Worm (Caenorhabditis elegans) whole organism, early embryonic: ENCODE results near the gene F59A1.16.

ENCODE experiments used
- B0310.2 ChIP-seq: sonication (generic microtip); optimal IDR thresholded peaks from 2 replicates; lab custom pipeline; 2016; ENCODE audit warnings: mild to moderate bottlenecking, missing genetic modification characterization, missing compliant biosample characterization
- F13C5.2 ChIP-seq: sonication (generic microtip); optimal IDR thresholded peaks from 2 replicates; lab custom pipeline; 2017; ENCODE audit warnings: mild to moderate bottlenecking, missing genetic modification characterization, inconsistent platforms, missing compliant biosample characterization
- aly-1 ChIP-seq: sonication (generic microtip); optimal IDR thresholded peaks from 2 replicates; lab custom pipeline; 2016; ENCODE audit warnings: missing genetic modification characterization, missing compliant biosample characterization
- ama-1 ChIP-seq: fragments of 150-350 bp; optimal IDR thresholded peaks from 2 replicates; lab custom pipeline; 2014
- ceh-13 ChIP-seq: fragments of 200-800 bp; sonication (Bioruptor generic); optimal IDR thresholded peaks from 2 replicates; lab custom pipeline; 2018; ENCODE audit warnings: mild to moderate bottlenecking, missing genetic modification characterization, missing compliant biosample characterization
- ceh-36 ChIP-seq: sonication (generic microtip); optimal IDR thresholded peaks from 2 replicates; lab custom pipeline; 2016; ENCODE audit warnings: missing genetic modification characterization, inconsistent platforms, missing compliant biosample characterization
- ets-7 ChIP-seq: sonication (generic microtip); optimal IDR thresholded peaks from 2 replicates; lab custom pipeline; 2016; ENCODE audit warnings: missing genotype, missing genetic modification characterization, missing compliant biosample characterization
- flt-1 ChIP-seq: fragments of 200-800 bp; sonication (Bioruptor generic); IDR thresholded peaks from 2 replicates; pipeline ENCODE4 v1.3.6; 2022; ENCODE audit warnings: missing genetic modification characterization, missing compliant biosample characterization
- hmbx-1 ChIP-seq: sonication (generic microtip); optimal IDR thresholded peaks from 2 replicates; lab custom pipeline; 2016; ENCODE audit warnings: mild to moderate bottlenecking, missing genetic modification characterization, missing compliant biosample characterization
- hmg-4 ChIP-seq: fragments of 200-800 bp; sonication (Bioruptor generic); optimal IDR thresholded peaks from 2 replicates; lab custom pipeline; 2018; ENCODE audit warnings: mild to moderate bottlenecking, missing genetic modification characterization, missing compliant biosample characterization
- hnd-1 ChIP-seq: sonication (generic microtip); optimal IDR thresholded peaks from 2 replicates; lab custom pipeline; 2016; ENCODE audit warnings: missing genetic modification characterization, missing compliant biosample characterization
- pes-1 ChIP-seq: fragments of 200-800 bp; sonication (Bioruptor generic); IDR thresholded peaks from 2 replicates; pipeline ENCODE4 v1.3.6; 2022; ENCODE audit warnings: missing genetic modification reagents, missing genetic modification characterization, missing compliant biosample characterization
- scrt-1 ChIP-seq: fragments of 200-800 bp; sonication (Bioruptor generic); IDR thresholded peaks from 2 replicates; pipeline ENCODE4 v1.3.6; 2022; ENCODE audit warnings: missing genetic modification characterization, missing compliant biosample characterization
- sea-1 ChIP-seq: fragments of 200-800 bp; sonication (Bioruptor generic); conservative IDR thresholded peaks from 2 replicates; pipeline ENCODE4 v1.3.6; 2022; ENCODE audit warnings: missing genetic modification characterization, missing compliant biosample characterization
- tbx-11 ChIP-seq: fragments of 200-800 bp; sonication (Bioruptor generic); IDR thresholded peaks from 2 replicates; pipeline ENCODE4 v1.3.6; 2022; ENCODE audit warnings: missing genetic modification characterization, missing compliant biosample characterization
- tbx-37 ChIP-seq: fragments of 200-800 bp; sonication (Bioruptor generic); conservative IDR thresholded peaks from 2 replicates; pipeline ENCODE4 v1.3.6; 2022; ENCODE audit warnings: missing genetic modification reagents, missing genetic modification characterization, missing compliant biosample characterization
- tra-4 ChIP-seq: sonication (generic microtip); optimal IDR thresholded peaks from 2 replicates; lab custom pipeline; 2017; ENCODE audit warnings: missing genetic modification characterization, missing compliant biosample characterization

The F59A1.16 gene

DNA sequence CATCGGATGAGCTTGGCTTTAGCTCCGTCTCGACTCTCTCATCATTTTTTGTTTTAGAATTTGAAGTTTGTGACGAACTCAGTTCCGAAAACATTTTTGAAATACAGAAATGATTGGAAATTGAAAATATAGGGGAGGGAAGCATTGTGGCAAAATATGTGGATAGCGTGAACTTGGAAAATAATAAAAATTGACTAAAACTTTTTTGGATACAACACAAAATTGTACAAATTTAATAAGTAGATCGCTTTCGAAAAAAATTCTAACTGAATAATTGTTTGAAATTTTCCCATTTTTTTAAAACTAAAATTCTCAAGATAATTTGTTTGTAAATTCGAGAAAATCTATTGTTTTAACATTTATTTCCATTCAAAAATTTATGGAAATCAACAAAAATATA, 994 bp downstream of the F59A1.16 start, which contains the start of gene F59A1.15:
Gene F59A1.15, minus strand, starts transcription at position 101 of the 400 bp plus-strand sequence.
- TF ChIP-seq tra-4 (tag; lab: Kevin White, UChicago) (no peak), pes-1 (GFP tag; lab: Robert Waterston, UW) (no peak), B0310.2 (tag; lab: Kevin White, UChicago) (no peak), hmbx-1 (no peak), ets-7 (tag; lab: Kevin White, UChicago) (no peak), tbx-37 (no peak), hmg-4 (no peak), hnd-1 (tag; lab: Kevin White, UChicago) (no peak), sea-1 (no peak), ceh-36 (tag; lab: Kevin White, UChicago) (no peak), ama-1 (lab: Kevin White, UChicago) (no peak), aly-1 (no peak), ceh-13 (no peak), flt-1 (GFP tag; lab: Robert Waterston, UW) (no peak), F13C5.2 (tag; lab: Kevin White, UChicago) (no peak), scrt-1 (GFP tag; lab: Robert Waterston, UW) (no peak)

DNA sequence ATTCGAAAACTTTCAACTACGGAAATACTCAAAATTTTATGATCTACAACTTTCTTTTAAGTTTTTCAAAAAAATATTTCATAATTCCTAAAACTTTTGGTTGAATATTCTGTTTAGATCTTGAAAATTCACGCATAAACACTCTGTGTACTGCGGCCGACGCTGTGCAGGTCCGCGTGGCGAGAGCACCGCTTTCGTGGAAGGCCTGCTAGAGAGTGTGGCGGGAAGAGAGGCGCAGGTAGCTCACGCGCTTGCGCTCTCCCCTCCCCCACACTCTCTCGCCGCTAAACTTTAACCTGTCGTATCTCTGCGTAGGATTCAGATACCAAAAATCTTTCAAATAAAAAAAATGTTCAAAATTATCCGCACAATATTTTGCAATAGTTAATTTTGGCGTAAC, 1.5 kb downstream of the F59A1.16 start:
- TF ChIP-seq ama-1 (lab: Kevin White, UChicago) (no peak), scrt-1 (GFP tag; lab: Robert Waterston, UW) (no peak), sea-1 (no peak), B0310.2 (tag; lab: Kevin White, UChicago) (no peak), ceh-13 (no peak), pes-1 (GFP tag; lab: Robert Waterston, UW) (no peak), ets-7 (tag; lab: Kevin White, UChicago) (no peak), hnd-1 (tag; lab: Kevin White, UChicago) (no peak)

DNA sequence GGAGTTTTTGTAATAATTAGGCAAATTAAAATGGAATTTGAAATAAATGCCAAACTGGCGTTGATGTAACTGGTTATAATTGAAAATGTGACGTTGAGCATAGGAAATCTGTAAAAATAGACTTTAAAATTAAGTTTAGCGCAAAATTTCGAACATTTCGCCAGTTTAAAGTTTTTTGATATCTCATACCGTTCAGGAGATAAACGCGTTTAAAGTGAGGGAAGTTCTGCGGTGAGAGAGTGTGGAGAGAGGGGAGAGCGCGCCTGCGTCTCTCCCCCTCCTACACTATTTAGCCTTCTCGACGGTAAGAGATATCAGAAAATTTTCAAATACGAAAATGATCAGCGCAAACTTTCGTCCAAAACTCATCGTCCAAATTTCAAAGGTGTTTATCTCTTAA, 8.2 kb downstream of the F59A1.16 start, which contains the start of gene str-92:
Gene str-92, minus strand, starts transcription at position 101 of the 400 bp plus-strand sequence.
- no peak for TF ChIP-seq tbx-37
- TF ChIP-seq ets-7 (tag; lab: Kevin White, UChicago): no peak
- TF ChIP-seq tbx-11 (GFP tag; lab: Robert Waterston, UW): no peak
- no peak for TF ChIP-seq hnd-1 (tag; lab: Kevin White, UChicago)
- no peak for TF ChIP-seq F13C5.2 (tag; lab: Kevin White, UChicago)

DNA sequence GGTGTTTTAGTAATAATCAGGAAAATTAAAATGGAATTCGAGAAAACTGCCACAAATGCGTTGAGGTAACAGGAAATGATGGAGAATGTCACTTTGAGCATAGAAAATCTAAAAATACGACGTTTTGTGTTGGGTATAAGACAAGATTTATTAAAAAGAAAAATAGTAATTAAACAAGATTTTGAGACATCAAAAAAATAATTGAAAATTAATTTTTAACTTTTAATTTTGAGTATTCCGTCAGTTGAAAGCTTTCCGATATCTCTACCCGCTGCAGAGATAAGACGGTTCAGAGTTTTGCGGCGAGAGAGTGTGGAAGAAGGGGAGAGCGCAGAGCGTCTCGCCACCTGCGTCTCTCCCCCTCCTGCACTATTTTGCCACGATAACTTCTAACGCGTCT, 11.4 kb downstream of the F59A1.16 start, which contains the start of gene str-93:
Gene str-93, minus strand, starts transcription at position 101 of the 400 bp plus-strand sequence.
- TF ChIP-seq ceh-13: no peak
- no peak for TF ChIP-seq hnd-1 (tag; lab: Kevin White, UChicago)
- no peak for TF ChIP-seq sea-1
- no peak for TF ChIP-seq hmbx-1
- TF ChIP-seq tbx-37: no peak
- no peak for TF ChIP-seq aly-1
- no peak for TF ChIP-seq tra-4 (tag; lab: Kevin White, UChicago)
- TF ChIP-seq ets-7 (tag; lab: Kevin White, UChicago): no peak
- TF ChIP-seq pes-1 (GFP tag; lab: Robert Waterston, UW): no peak
- TF ChIP-seq B0310.2 (tag; lab: Kevin White, UChicago): no peak
- TF ChIP-seq ceh-36 (tag; lab: Kevin White, UChicago): no peak
- TF ChIP-seq hmg-4: no peak
- no peak for TF ChIP-seq flt-1 (GFP tag; lab: Robert Waterston, UW)
- no peak for TF ChIP-seq scrt-1 (GFP tag; lab: Robert Waterston, UW)
- no peak for TF ChIP-seq ama-1 (lab: Kevin White, UChicago)
- TF ChIP-seq F13C5.2 (tag; lab: Kevin White, UChicago): no peak
- TF ChIP-seq tbx-11 (GFP tag; lab: Robert Waterston, UW): no peak

DNA sequence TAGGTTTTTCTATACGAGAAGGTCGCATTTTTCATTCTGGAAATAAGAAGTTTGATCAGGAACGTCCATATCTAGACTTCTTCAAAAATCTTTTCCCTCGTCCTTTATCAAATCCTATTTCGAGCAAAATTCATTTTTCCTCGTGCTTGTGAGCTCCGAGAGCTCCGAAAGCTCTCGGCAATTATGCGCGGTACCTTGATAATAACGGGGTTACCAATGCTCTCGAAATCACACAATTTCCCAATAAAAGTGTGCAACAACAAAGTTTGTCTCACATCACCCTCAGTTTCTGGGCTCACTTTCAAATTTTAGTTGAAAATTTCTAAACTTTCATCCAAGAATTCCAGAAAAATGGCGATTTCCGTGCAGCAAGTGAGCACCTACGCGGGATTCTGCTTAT, 16.2 kb downstream of the F59A1.16 start, which contains the start of gene str-89:
Gene str-89, plus strand, starts transcription at position 301 of the 400 bp plus-strand sequence.
- TF ChIP-seq aly-1 (no peak), ama-1 (lab: Kevin White, UChicago) (no peak), F13C5.2 (tag; lab: Kevin White, UChicago) (no peak), tbx-11 (GFP tag; lab: Robert Waterston, UW) (no peak), flt-1 (GFP tag; lab: Robert Waterston, UW) (no peak), scrt-1 (GFP tag; lab: Robert Waterston, UW) (no peak), hmg-4 (no peak), ets-7 (tag; lab: Kevin White, UChicago) (no peak), hmbx-1 (no peak), tbx-37 (no peak), pes-1 (GFP tag; lab: Robert Waterston, UW) (no peak), ceh-13 (no peak), B0310.2 (tag; lab: Kevin White, UChicago) (no peak), ceh-36 (tag; lab: Kevin White, UChicago) (no peak), tra-4 (tag; lab: Kevin White, UChicago) (no peak)

DNA sequence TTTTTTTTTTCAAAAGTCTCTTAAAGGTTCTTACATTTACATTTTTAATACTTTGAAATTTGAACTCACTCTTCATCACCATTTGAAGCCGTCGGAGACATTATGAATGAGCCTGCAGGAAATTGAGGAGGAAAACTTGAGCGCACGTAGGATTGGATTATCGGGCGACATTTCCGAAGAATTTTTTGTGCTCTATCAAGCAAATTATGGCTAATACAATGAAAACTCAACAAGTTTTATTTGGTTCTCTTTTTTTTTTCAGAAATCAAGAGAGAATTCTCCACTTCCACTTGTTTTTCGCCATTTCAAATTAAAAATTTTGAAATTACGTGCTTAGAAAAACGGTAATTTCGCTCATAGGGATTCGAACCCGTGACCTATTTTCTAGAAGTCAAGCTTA, 17.1 kb downstream of the F59A1.16 start, which contains the start of gene F59A1.12:
Gene F59A1.12, minus strand, starts transcription at position 101 of the 400 bp plus-strand sequence.
- TF ChIP-seq sea-1: no peak
- TF ChIP-seq ceh-36 (tag; lab: Kevin White, UChicago): no peak
- TF ChIP-seq aly-1: no peak
- TF ChIP-seq hmbx-1: no peak
- TF ChIP-seq ceh-13: no peak
- no peak for TF ChIP-seq flt-1 (GFP tag; lab: Robert Waterston, UW)
- TF ChIP-seq F13C5.2 (tag; lab: Kevin White, UChicago): no peak
- TF ChIP-seq ets-7 (tag; lab: Kevin White, UChicago): no peak
- no peak for TF ChIP-seq pes-1 (GFP tag; lab: Robert Waterston, UW)
- TF ChIP-seq B0310.2 (tag; lab: Kevin White, UChicago): no peak
- no peak for TF ChIP-seq tbx-11 (GFP tag; lab: Robert Waterston, UW)
- TF ChIP-seq tbx-37: no peak
- no peak for TF ChIP-seq hnd-1 (tag; lab: Kevin White, UChicago)
- no peak for TF ChIP-seq ama-1 (lab: Kevin White, UChicago)
- no peak for TF ChIP-seq tra-4 (tag; lab: Kevin White, UChicago)
- TF ChIP-seq scrt-1 (GFP tag; lab: Robert Waterston, UW): no peak
- TF ChIP-seq hmg-4: no peak

DNA sequence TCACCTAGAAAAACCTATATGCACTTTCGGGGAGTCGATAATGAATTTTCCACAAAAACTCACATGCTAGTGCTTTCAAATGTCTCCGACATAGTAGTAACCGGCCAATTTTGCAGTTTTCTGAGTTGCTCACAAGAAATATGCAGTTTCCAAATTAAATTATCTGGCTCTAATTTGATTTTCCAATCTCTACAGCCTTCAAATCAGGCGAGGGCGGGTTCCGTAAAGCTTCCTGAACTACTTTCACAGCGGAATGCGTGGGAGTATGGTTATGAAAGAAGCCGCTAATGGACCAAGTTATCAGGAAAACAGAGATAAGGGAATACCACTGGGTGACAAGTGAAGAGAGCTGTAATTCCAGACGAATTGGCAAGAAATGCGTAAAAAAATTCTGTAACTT, 18.9 kb downstream of the F59A1.16 start, which contains the start of gene F59A1.11:
Gene F59A1.11, minus strand, starts transcription at position 101 of the 400 bp plus-strand sequence.
- TF ChIP-seq ceh-36 (tag; lab: Kevin White, UChicago) (no peak), aly-1 (no peak), scrt-1 (GFP tag; lab: Robert Waterston, UW) (no peak)
